Worm (Caenorhabditis elegans): ENCODE measurements around the gene Y53F4B.25.

The Y53F4B.25 gene

ce11 chrII:15185289-15185688 is 49.3 kb downstream of the Y53F4B.25 start, which contains the start of gene gst-35:
Gene gst-35 (minus strand): TSS chrII:15185389.
- TF ChIP-seq dmd-6 (GFP tag; IDR thresholded peaks at IDR 0.05) (no peak), ceh-28 (tag; optimal IDR thresholded peaks at IDR 0.05) (no peak), lsy-2 (tag; optimal IDR thresholded peaks at IDR 0.05) (no peak), lin-15B (tag; optimal IDR thresholded peaks at IDR 0.05) (no peak), unc-39 (tag; optimal IDR thresholded peaks at IDR 0.05) (no peak), zfp-2 (tag; optimal IDR thresholded peaks at IDR 0.05) (no peak), attf-4 (tag; optimal IDR thresholded peaks at IDR 0.05) (no peak), ceh-44 (GFP tag; IDR thresholded peaks at IDR 0.05) (no peak), saeg-2 (GFP tag; IDR thresholded peaks at IDR 0.05) (no peak), vab-7 (GFP tag; IDR thresholded peaks at IDR 0.05) (no peak)

ce11 chrII:15189956-15190355 is 54.0 kb downstream of the Y53F4B.25 start:
- peak in 1 of 2 experiments; percentile 8 for TF ChIP-seq unc-62 (GFP tag; optimal IDR thresholded peaks at IDR 0.05 in 1 of 2)
- no peak for TF ChIP-seq unc-62 (tag; optimal IDR thresholded peaks at IDR 0.05)
- no peak for TF ChIP-seq daf-19 (GFP tag; conservative IDR thresholded peaks at IDR 0.05)
- TF ChIP-seq ceh-28 (tag; optimal IDR thresholded peaks at IDR 0.05), result no peak
- TF ChIP-seq ztf-7 (tag; optimal IDR thresholded peaks at IDR 0.05), result no peak
- TF ChIP-seq spr-3 (GFP tag; optimal IDR thresholded peaks at IDR 0.05), result no peak
- TF ChIP-seq aly-2 (tag; optimal IDR thresholded peaks at IDR 0.05), result no peak
- TF ChIP-seq nhr-6 (tag; optimal IDR thresholded peaks at IDR 0.05), result no peak
- TF ChIP-seq R02D3.7 (tag; optimal IDR thresholded peaks at IDR 0.05), result no peak
- TF ChIP-seq daf-16 (GFP tag; optimal IDR thresholded peaks at IDR 0.05), result no peak
- no peak for TF ChIP-seq daf-16 (tag; optimal IDR thresholded peaks at IDR 0.05)
- no peak for TF ChIP-seq ama-1 (optimal IDR thresholded peaks at IDR 0.05)
- TF ChIP-seq zip-11 (GFP tag; IDR thresholded peaks at IDR 0.05), result no peak
- no peak for TF ChIP-seq vab-7 (GFP tag; IDR thresholded peaks at IDR 0.05)
- no peak for TF ChIP-seq Y48G9A.11 (GFP tag; IDR thresholded peaks at IDR 0.05)
- no peak for TF ChIP-seq gei-8 (GFP tag; optimal IDR thresholded peaks at IDR 0.05)
- 0 out of 2 replicates have a peak, but pooled peaks have one; percentile 22 for TF ChIP-seq nhr-42 (GFP tag; IDR thresholded peaks at IDR 0.05)
- TF ChIP-seq lin-15B (tag; optimal IDR thresholded peaks at IDR 0.05), result no peak
- no peak for TF ChIP-seq nhr-10 (tag; optimal IDR thresholded peaks at IDR 0.05)
- no peak for TF ChIP-seq mxl-3 (GFP tag; optimal IDR thresholded peaks at IDR 0.05)
- TF ChIP-seq hlh-30 (tag; optimal IDR thresholded peaks at IDR 0.05; ENCODE audit: insufficient read depth), result peak; percentile 46
- no peak for TF ChIP-seq nhr-111 (GFP tag; optimal IDR thresholded peaks at IDR 0.05)
- peak; percentile 51 for TF ChIP-seq rbr-2 (tag; optimal IDR thresholded peaks at IDR 0.05)
- peak; percentile 33 for TF ChIP-seq mes-2 (tag; optimal IDR thresholded peaks at IDR 0.05; ENCODE audit: poor library complexity, severe bottlenecking)
- no peak for TF ChIP-seq mxl-2 (GFP tag; conservative IDR thresholded peaks at IDR 0.05)
- TF ChIP-seq snpc-4 (tag; optimal IDR thresholded peaks at IDR 0.05), result no peak
- TF ChIP-seq F37D6.2 (tag; optimal IDR thresholded peaks at IDR 0.05), result no peak
- peak; percentile 36 for TF ChIP-seq fkh-10 (GFP tag; optimal IDR thresholded peaks at IDR 0.05)
- TF ChIP-seq lin-38 (GFP tag; IDR thresholded peaks at IDR 0.05), result no peak
- TF ChIP-seq mep-1 (tag; optimal IDR thresholded peaks at IDR 0.05), result peak; percentile 27
- no peak for TF ChIP-seq cey-2 (tag; optimal IDR thresholded peaks at IDR 0.05; ENCODE audit: borderline replicate concordance, insufficient read depth)
- no peak for TF ChIP-seq egl-27 (tag; optimal IDR thresholded peaks at IDR 0.05)
- no peak for TF ChIP-seq spr-1 (tag; optimal IDR thresholded peaks at IDR 0.05)
- no peak for TF ChIP-seq ces-1 (GFP tag; optimal IDR thresholded peaks at IDR 0.05)
- no peak for TF ChIP-seq F26F4.8 (GFP tag; conservative IDR thresholded peaks at IDR 0.05)
- no peak; the same call in 1 of the 2 replicates for TF ChIP-seq dmd-6 (GFP tag; IDR thresholded peaks at IDR 0.05)
- no peak for TF ChIP-seq tag-97 (GFP tag; IDR thresholded peaks at IDR 0.05)
- TF ChIP-seq set-16 (GFP tag; IDR thresholded peaks at IDR 0.05), result no peak
- TF ChIP-seq jun-1 (tag; optimal IDR thresholded peaks at IDR 0.05), result no peak
- no peak for TF ChIP-seq lim-7 (GFP tag; IDR thresholded peaks at IDR 0.05)
- no peak for TF ChIP-seq dpl-1 (GFP tag; optimal IDR thresholded peaks at IDR 0.05)
- TF ChIP-seq lir-3 (tag; optimal IDR thresholded peaks at IDR 0.05), result no peak
- TF ChIP-seq snpc-1.2 (GFP tag; IDR thresholded peaks at IDR 0.05), result no peak
- no peak for TF ChIP-seq lin-13 (GFP tag; optimal IDR thresholded peaks at IDR 0.05)
- TF ChIP-seq unc-39 (tag; optimal IDR thresholded peaks at IDR 0.05), result no peak
- TF ChIP-seq F44E2.7 (GFP tag; IDR thresholded peaks at IDR 0.05), result no peak

Data from whole organism, L4 larva.